Worm (Caenorhabditis elegans) whole organism, mixed stage, embryonic: Measurements from ENCODE around the gene col-167.

Source experiments
- elt-1 ChIP-seq: sonication (generic microtip); optimal IDR thresholded peaks from 2 replicates; lab custom pipeline; 2017; ENCODE audit warnings: missing genetic modification characterization, mild to moderate bottlenecking, missing compliant biosample characterization, antibody characterized with exemption, moderate library complexity, borderline replicate concordance; ENCODE audit not compliant: insufficient read depth
- elt-3 ChIP-seq: fragments of 150-350 bp; optimal IDR thresholded peaks from 2 replicates; lab custom pipeline; 2014; ENCODE audit warnings: missing biosample characterization, missing genetic modification characterization
- flh-1 ChIP-seq: fragments of 200-800 bp; sonication (Bioruptor generic); optimal IDR thresholded peaks from 2 replicates; lab custom pipeline; 2018; ENCODE audit warnings: mild to moderate bottlenecking, missing genetic modification characterization, moderate library complexity, missing compliant biosample characterization
- lin-13 ChIP-seq: fragments of 150-350 bp; optimal IDR thresholded peaks from 2 replicates; lab custom pipeline; 2014; ENCODE audit warnings: missing biosample characterization, missing genetic modification characterization
- lsy-2 ChIP-seq: fragments of 150-350 bp; optimal IDR thresholded peaks from 2 replicates; lab custom pipeline; 2014; ENCODE audit warnings: missing biosample characterization, missing genetic modification characterization
- mab-5 ChIP-seq: fragments of 150-350 bp; optimal IDR thresholded peaks from 2 replicates; lab custom pipeline; 2014; ENCODE audit warnings: missing biosample characterization, missing genetic modification characterization
- nhr-28 ChIP-seq: fragments of 150-350 bp; optimal IDR thresholded peaks from 2 replicates; lab custom pipeline; 2014; ENCODE audit warnings: missing biosample characterization, missing genetic modification characterization
- nhr-76 ChIP-seq: sonication (generic microtip); optimal IDR thresholded peaks from 2 replicates; lab custom pipeline; 2017; ENCODE audit warnings: missing biosample characterization, missing genetic modification characterization
- sem-2 ChIP-seq: fragments of 200-800 bp; sonication (Bioruptor generic); optimal IDR thresholded peaks from 2 replicates; lab custom pipeline; 2018; ENCODE audit warnings: mild to moderate bottlenecking, missing genetic modification characterization, missing compliant biosample characterization
- snpc-4 ChIP-seq: fragments of 150-350 bp; optimal IDR thresholded peaks from 2 replicates; lab custom pipeline; 2014; ENCODE audit warnings: missing biosample characterization, missing genetic modification characterization
- unc-62 ChIP-seq: fragments of 150-350 bp; optimal IDR thresholded peaks from 2 replicates; lab custom pipeline; 2014; ENCODE audit warnings: missing biosample characterization, missing genetic modification reagents, missing genetic modification characterization

ce11 chrX:6345785-6346184 is 22.5 kb downstream of the col-167 start:
- TF ChIP-seq snpc-4 (no peak), mab-5 (tag; lab: Kevin White, UChicago) (no peak), elt-3 (no peak), nhr-28 (tag; lab: Kevin White, UChicago) (no peak), sem-2 (GFP tag; lab: Kevin White, UChicago) (no peak), lsy-2 (no peak), lin-13 (tag; lab: Kevin White, UChicago) (no peak), flh-1 (GFP tag; lab: Kevin White, UChicago) (no peak), unc-62 (no peak), elt-1 (tag; lab: Kevin White, UChicago) (no peak), nhr-76 (no peak)
